Fruit fly (Drosophila melanogaster) Kc167 (cell line): ENCODE data around the gene CG15482.

ENCODE experiments used
- Myc ChIP-seq: fragments of >200 bp; optimal IDR thresholded peaks from 2 replicates; lab custom pipeline; 2017; ENCODE audit warnings: missing external identifiers
- Sin3A ChIP-seq: fragments of >200 bp; optimal IDR thresholded peaks from 2 replicates; lab custom pipeline; 2018; ENCODE audit warnings: missing external identifiers
- h ChIP-seq: fragments of >200 bp; optimal IDR thresholded peaks from 3 replicates; lab custom pipeline; 2018; ENCODE audit warnings: missing external identifiers
- insv ChIP-seq: fragments of >200 bp; optimal IDR thresholded peaks from 3 replicates; lab custom pipeline; 2018; ENCODE audit warnings: missing external identifiers
- psq ChIP-seq: fragments of >200 bp; optimal IDR thresholded peaks from 2 replicates; lab custom pipeline; 2017; ENCODE audit warnings: missing external identifiers
- ttk ChIP-seq: sonication (Bioruptor generic); optimal IDR thresholded peaks from 2 replicates; lab custom pipeline; 2017; ENCODE audit warnings: missing external identifiers

DNA sequence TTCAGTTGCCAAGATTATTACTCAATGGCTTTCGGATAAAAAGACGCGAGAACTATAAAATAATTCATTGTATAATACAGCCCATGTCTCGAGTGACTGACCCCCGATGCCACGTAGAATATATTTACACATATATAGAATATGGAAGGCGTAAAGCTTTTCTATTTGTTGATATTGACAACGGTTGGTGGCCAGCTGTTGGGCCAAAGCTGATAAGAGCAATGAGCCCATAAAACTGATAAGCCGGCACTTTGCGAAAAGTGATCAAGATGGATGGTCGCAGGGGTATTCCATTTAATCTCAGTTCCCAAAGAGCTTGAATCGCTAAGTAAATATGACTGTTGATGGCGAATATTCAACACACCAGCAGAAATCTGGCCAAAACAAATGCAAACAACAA lies 21.1 kb downstream of the CG15482 start:
- TF ChIP-seq Myc (lab: Kevin White, UChicago) = no peak
- TF ChIP-seq psq (lab: Kevin White, UChicago) = no peak
- TF ChIP-seq Sin3A (lab: Kevin White, UChicago) = no peak
- TF ChIP-seq ttk (lab: Kevin White, UChicago) = no peak
- no peak for TF ChIP-seq h (lab: Kevin White, UChicago)
- TF ChIP-seq insv (lab: Kevin White, UChicago) = no peak
